Fruit fly (Drosophila melanogaster) whole organism, embryonic: ENCODE data around the gene ninaE.

Experiments
- C15 ChIP-seq: fragments of 200-800 bp; sonication (Bioruptor generic); IDR thresholded peaks from 3 replicates; pipeline ENCODE4 v1.3.6; 2022; ENCODE audit warnings: missing biosample characterization, missing genetic modification characterization
- CG10565 ChIP-seq: fragments of 200-800 bp; sonication (Bioruptor generic); optimal IDR thresholded peaks from 3 replicates; lab custom pipeline; 2016; ENCODE audit warnings: missing biosample characterization, mild to moderate bottlenecking, missing genetic modification characterization
- CG11504 ChIP-seq: fragments of 200-800 bp; sonication (Bioruptor generic); optimal IDR thresholded peaks from 3 replicates; lab custom pipeline; 2019; ENCODE audit warnings: missing biosample characterization, mild to moderate bottlenecking, missing genetic modification characterization, moderate library complexity
- CG11695 ChIP-seq: fragments of 200-800 bp; sonication (Bioruptor generic); IDR thresholded peaks from 3 replicates; pipeline ENCODE4 v1.3.6; 2022; ENCODE audit warnings: missing biosample characterization, missing genetic modification characterization
- CG11696 ChIP-seq: fragments of 200-800 bp; sonication (Bioruptor generic); IDR thresholded peaks from 2 replicates; pipeline ENCODE4 v1.3.6; 2022; ENCODE audit warnings: missing biosample characterization, missing genetic modification characterization
- CG13296 ChIP-seq: fragments of 200-800 bp; sonication (Bioruptor generic); optimal IDR thresholded peaks from 3 replicates; lab custom pipeline; 2018; ENCODE audit warnings: missing biosample characterization, mild to moderate bottlenecking, missing genetic modification characterization
- CG16813 ChIP-seq: fragments of 200-800 bp; sonication (Bioruptor generic); IDR thresholded peaks from 3 replicates; pipeline ENCODE4 v1.3.6; 2022; ENCODE audit warnings: missing biosample characterization, missing genetic modification characterization; ENCODE audit not compliant: partially characterized antibody
- CG18011 ChIP-seq: fragments of 200-800 bp; sonication (Bioruptor generic); optimal IDR thresholded peaks from 2 replicates; lab custom pipeline; 2017; ENCODE audit warnings: missing biosample characterization, missing genetic modification characterization, mild to moderate bottlenecking, moderate library complexity, missing genotype
- CG18262 ChIP-seq: fragments of 200-800 bp; optimal IDR thresholded peaks from 3 replicates; lab custom pipeline; 2019; ENCODE audit warnings: missing biosample characterization, mild to moderate bottlenecking, missing genetic modification characterization, moderate library complexity
- CG18764 ChIP-seq: fragments of 200-800 bp; sonication (Bioruptor generic); optimal IDR thresholded peaks from 3 replicates; lab custom pipeline; 2016; ENCODE audit warnings: missing biosample characterization, missing genetic modification characterization
- CG2678 ChIP-seq: fragments of 200-800 bp; sonication (Bioruptor generic); optimal IDR thresholded peaks from 3 replicates; lab custom pipeline; 2019; ENCODE audit warnings: missing biosample characterization, mild to moderate bottlenecking, missing genetic modification characterization, moderate library complexity
- CG3065 ChIP-seq: fragments of 200-800 bp; sonication (Bioruptor generic); optimal IDR thresholded peaks from 2 replicates; lab custom pipeline; 2016; ENCODE audit warnings: missing biosample characterization, missing genetic modification characterization
- CG32767 ChIP-seq: fragments of 200-800 bp; sonication (Bioruptor generic); IDR thresholded peaks from 2 replicates; pipeline ENCODE4 v1.3.6; 2022; ENCODE audit warnings: missing biosample characterization, missing genetic modification characterization
- CG33213 ChIP-seq: fragments of 200-800 bp; sonication (Bioruptor generic); optimal IDR thresholded peaks from 3 replicates; lab custom pipeline; 2016; ENCODE audit warnings: missing biosample characterization, missing genetic modification characterization
- CG34376 ChIP-seq: fragments of 200-800 bp; sonication (Bioruptor generic); optimal IDR thresholded peaks from 2 replicates; lab custom pipeline; 2018; ENCODE audit warnings: missing biosample characterization, mild to moderate bottlenecking, missing genetic modification characterization
- CG4424 ChIP-seq: fragments of 200-800 bp; sonication (Bioruptor generic); optimal IDR thresholded peaks from 3 replicates; lab custom pipeline; 2016; ENCODE audit warnings: missing biosample characterization, missing genetic modification characterization
- CG4730 ChIP-seq: fragments of 200-800 bp; sonication (Bioruptor generic); IDR thresholded peaks from 2 replicates; pipeline ENCODE4 v1.3.6; 2022; ENCODE audit warnings: missing biosample characterization, missing genetic modification characterization
- CG4854 ChIP-seq: fragments of 200-800 bp; sonication (Bioruptor generic); optimal IDR thresholded peaks from 2 replicates; lab custom pipeline; 2016; ENCODE audit warnings: missing biosample characterization, missing genetic modification characterization, inconsistent platforms
- CG6175 ChIP-seq: fragments of 200-800 bp; sonication (Bioruptor generic); IDR thresholded peaks from 3 replicates; pipeline ENCODE4 v1.3.6; 2022; ENCODE audit warnings: missing biosample characterization, missing genetic modification characterization
- CG6683 ChIP-seq: fragments of 200-800 bp; sonication (Bioruptor generic); optimal IDR thresholded peaks from 2 replicates; lab custom pipeline; 2017; ENCODE audit warnings: missing biosample characterization, mild to moderate bottlenecking, missing genetic modification characterization, missing genetic modification reagents
- CG9876 ChIP-seq: fragments of 200-800 bp; sonication (Bioruptor generic); optimal IDR thresholded peaks from 2 replicates; lab custom pipeline; 2016; ENCODE audit warnings: missing biosample characterization, missing genetic modification characterization
- CrebB ChIP-seq: fragments of 200-800 bp; sonication (Bioruptor generic); optimal IDR thresholded peaks from 3 replicates; lab custom pipeline; 2018; ENCODE audit warnings: missing biosample characterization, mild to moderate bottlenecking, missing genetic modification characterization
- Dad ChIP-seq: fragments of 200-800 bp; sonication (Bioruptor generic); optimal IDR thresholded peaks from 3 replicates; lab custom pipeline; 2016; ENCODE audit warnings: missing biosample characterization, missing genetic modification characterization
- Deaf1 ChIP-seq: fragments of 200-800 bp; optimal IDR thresholded peaks from 3 replicates; lab custom pipeline; 2019; ENCODE audit warnings: missing biosample characterization, mild to moderate bottlenecking, missing genetic modification characterization, moderate library complexity
- Dek ChIP-seq: fragments of 200-800 bp; sonication (Bioruptor generic); optimal IDR thresholded peaks from 3 replicates; lab custom pipeline; 2019; ENCODE audit warnings: missing biosample characterization, mild to moderate bottlenecking, missing genetic modification characterization, moderate library complexity
- Dip2 ChIP-seq: fragments of 200-800 bp; sonication (Bioruptor generic); IDR thresholded peaks from 2 replicates; pipeline ENCODE4 v1.3.6; 2022; ENCODE audit warnings: missing biosample characterization, missing genetic modification characterization
- HLHmδ ChIP-seq: fragments of 200-800 bp; sonication (Bioruptor generic); optimal IDR thresholded peaks from 2 replicates; lab custom pipeline; 2018; ENCODE audit warnings: missing biosample characterization, mild to moderate bottlenecking, missing genetic modification characterization, moderate library complexity
- Hey ChIP-seq: fragments of 200-800 bp; sonication (Bioruptor generic); optimal IDR thresholded peaks from 3 replicates; lab custom pipeline; 2018; ENCODE audit warnings: missing biosample characterization, mild to moderate bottlenecking, missing genetic modification characterization
- HmgZ ChIP-seq: fragments of 200-800 bp; sonication (Bioruptor generic); optimal IDR thresholded peaks from 2 replicates; lab custom pipeline; 2018; ENCODE audit warnings: missing biosample characterization, mild to moderate bottlenecking, missing genetic modification characterization
- Hmr ChIP-seq: fragments of 200-800 bp; sonication (Bioruptor generic); optimal IDR thresholded peaks from 3 replicates; lab custom pipeline; 2017; ENCODE audit warnings: mild to moderate bottlenecking, missing biosample characterization, missing genetic modification reagents, missing genetic modification characterization
- Hr39 ChIP-seq: fragments of >200 bp; optimal IDR thresholded peaks from 2 replicates; lab custom pipeline; 2017
- Lhr ChIP-seq: fragments of 200-800 bp; sonication (Bioruptor generic); optimal IDR thresholded peaks from 3 replicates; lab custom pipeline; 2017; ENCODE audit warnings: mild to moderate bottlenecking, missing biosample characterization, missing genetic modification reagents, missing genetic modification characterization
- MESR4 ChIP-seq: fragments of 200-800 bp; sonication (Bioruptor generic); optimal IDR thresholded peaks from 2 replicates; lab custom pipeline; 2018; ENCODE audit warnings: missing biosample characterization, mild to moderate bottlenecking, missing genetic modification characterization, moderate library complexity
- Mrtf ChIP-seq: fragments of 200-800 bp; sonication (Bioruptor generic); IDR thresholded peaks from 3 replicates; pipeline ENCODE4 v1.3.6; 2022; ENCODE audit warnings: missing biosample characterization, missing genetic modification characterization
- NC2α ChIP-seq: fragments of 200-800 bp; sonication (Bioruptor generic); optimal IDR thresholded peaks from 2 replicates; lab custom pipeline; 2016; ENCODE audit warnings: missing biosample characterization, missing genetic modification characterization
- chm ChIP-seq: fragments of 200-800 bp; sonication (Bioruptor generic); IDR thresholded peaks from 2 replicates; pipeline ENCODE4 v1.3.6; 2022; ENCODE audit warnings: missing biosample characterization, missing genetic modification characterization
- cwo ChIP-seq: fragments of 200-800 bp; sonication (Bioruptor generic); optimal IDR thresholded peaks from 3 replicates; lab custom pipeline; 2017; ENCODE audit warnings: missing biosample characterization, missing genetic modification characterization, mild to moderate bottlenecking, moderate library complexity, missing genetic modification reagents
- dmrt11E ChIP-seq: fragments of 200-800 bp; sonication (Bioruptor generic); optimal IDR thresholded peaks from 3 replicates; lab custom pipeline; 2018; ENCODE audit warnings: missing biosample characterization, mild to moderate bottlenecking, missing genetic modification characterization, moderate library complexity
- fru ChIP-seq: fragments of >200 bp; optimal IDR thresholded peaks from 2 replicates; lab custom pipeline; 2017
- gsb-n ChIP-seq: fragments of 200-800 bp; sonication (Bioruptor generic); optimal IDR thresholded peaks from 3 replicates; lab custom pipeline; 2018; ENCODE audit warnings: missing biosample characterization, mild to moderate bottlenecking, missing genetic modification characterization
- hb ChIP-seq: fragments of 200-800 bp; sonication (Bioruptor generic); IDR thresholded peaks from 3 replicates; pipeline ENCODE4 v1.3.6; 2022; ENCODE audit warnings: missing biosample characterization, missing genetic modification characterization; ENCODE audit not compliant: partially characterized antibody
- inv ChIP-seq: fragments of 200-800 bp; sonication (Bioruptor generic); IDR thresholded peaks from 2 replicates; pipeline ENCODE4 v1.3.6; 2022; ENCODE audit warnings: missing biosample characterization, missing genetic modification characterization; ENCODE audit not compliant: partially characterized antibody
- luna ChIP-seq: fragments of 200-800 bp; sonication (Bioruptor generic); optimal IDR thresholded peaks from 2 replicates; lab custom pipeline; 2016; ENCODE audit warnings: missing biosample characterization, missing genetic modification characterization
- nerfin-1 ChIP-seq: fragments of 200-800 bp; sonication (Bioruptor generic); optimal IDR thresholded peaks from 3 replicates; lab custom pipeline; 2019; ENCODE audit warnings: missing biosample characterization, mild to moderate bottlenecking, missing genetic modification characterization, moderate library complexity
- p53 ChIP-seq: fragments of 200-800 bp; sonication (Bioruptor generic); optimal IDR thresholded peaks from 2 replicates; lab custom pipeline; 2016; ENCODE audit warnings: missing biosample characterization, missing genetic modification characterization
- pzg ChIP-seq: fragments of 200-800 bp; sonication (Bioruptor generic); optimal IDR thresholded peaks from 3 replicates; lab custom pipeline; 2018; ENCODE audit warnings: missing biosample characterization, mild to moderate bottlenecking, missing genetic modification characterization, moderate library complexity
- sim ChIP-seq: fragments of 200-800 bp; sonication (Bioruptor generic); IDR thresholded peaks from 2 replicates; pipeline ENCODE4 v1.3.6; 2022; ENCODE audit warnings: missing biosample characterization, missing genetic modification characterization
- slou ChIP-seq: fragments of 200-800 bp; sonication (Bioruptor generic); optimal IDR thresholded peaks from 3 replicates; lab custom pipeline; 2016; ENCODE audit warnings: missing biosample characterization, missing genetic modification characterization
- twi ChIP-seq: fragments of 200-800 bp; optimal IDR thresholded peaks from 2 replicates; lab custom pipeline; 2019; ENCODE audit warnings: missing biosample characterization, mild to moderate bottlenecking, missing genetic modification characterization, moderate library complexity
- yki ChIP-seq: fragments of >200 bp; optimal IDR thresholded peaks from 3 replicates; lab custom pipeline; 2018
- zen2 ChIP-seq: fragments of 200-800 bp; sonication (Bioruptor generic); IDR thresholded peaks from 3 replicates; pipeline ENCODE4 v1.3.6; 2022; ENCODE audit warnings: missing biosample characterization, missing genetic modification characterization; ENCODE audit not compliant: partially characterized antibody

ninaE gene

dm6 chr3R:19858017-19858659, 29.9 kb downstream of the ninaE start (continued):
- TF ChIP-seq CG10565 (GFP tag; lab: Kevin White, UChicago) (no peak), Dek (tag; lab: Kevin White, UChicago) (no peak), CG3065 (GFP tag; lab: Kevin White, UChicago) (no peak), twi (tag; lab: Kevin White, UChicago) (no peak), CG6175 (GFP tag; lab: Robert Waterston, UW) (no peak), Lhr (GFP tag; lab: Kevin White, UChicago) (no peak), CG32767 (no peak), Dad (no peak), MESR4 (no peak), HLHmδ (no peak), chm (GFP tag; lab: Robert Waterston, UW) (peak; percentile 61), C15 (GFP tag; lab: Robert Waterston, UW) (no peak), inv (GFP tag; lab: Robert Waterston, UW) (no peak), CG2678 (tag; lab: Kevin White, UChicago) (no peak), hb (no peak), CG16813 (GFP tag; lab: Robert Waterston, UW) (no peak), luna (no peak), dmrt11E (tag; lab: Kevin White, UChicago) (no peak), HmgZ (tag; lab: Kevin White, UChicago) (peak; percentile 31), cwo (GFP tag; lab: Kevin White, UChicago) (no peak), Hr39 (lab: Kevin White, UChicago) (no peak), sim (GFP tag; lab: Robert Waterston, UW) (no peak), CG13296 (GFP tag; lab: Kevin White, UChicago) (peak; percentile 29), Deaf1 (tag; lab: Kevin White, UChicago) (no peak), yki (no peak), fru (lab: Kevin White, UChicago) (no peak), CG18262 (tag; lab: Kevin White, UChicago) (no peak), CG11504 (tag; lab: Kevin White, UChicago) (no peak), slou (peak; percentile 4), CG11696 (no peak), CG18011 (GFP tag; lab: Kevin White, UChicago) (peak; percentile 27), CG33213 (GFP tag; lab: Kevin White, UChicago) (no peak), CG4854 (GFP tag; lab: Kevin White, UChicago) (peak; percentile 33), CG4424 (GFP tag; lab: Kevin White, UChicago) (no peak), CG4730 (GFP tag; lab: Robert Waterston, UW) (no peak), CG34376 (GFP tag; lab: Kevin White, UChicago) (no peak), Hmr (GFP tag; lab: Kevin White, UChicago) (no peak), CrebB (tag; lab: Kevin White, UChicago) (peak; percentile 46), Mrtf (no peak), pzg (GFP tag; lab: Kevin White, UChicago) (no peak), NC2α (GFP tag; lab: Kevin White, UChicago) (no peak), Dip2 (GFP tag; lab: Robert Waterston, UW) (no peak), gsb-n (tag; lab: Kevin White, UChicago) (no peak), zen2 (GFP tag; lab: Robert Waterston, UW) (no peak), CG11695 (GFP tag; lab: Robert Waterston, UW) (0 out of 3 replicates have a peak, but pooled peaks have one; percentile 20), p53 (GFP tag; lab: Kevin White, UChicago) (no peak), Hey (tag; lab: Kevin White, UChicago) (no peak), CG9876 (no peak), CG18764 (GFP tag; lab: Kevin White, UChicago) (no peak), nerfin-1 (tag; lab: Kevin White, UChicago) (no peak), CG6683 (GFP tag; lab: Kevin White, UChicago) (no peak)
